Worm (Caenorhabditis elegans): Measurements from ENCODE around the gene nphp-4.

nphp-4 gene

DNA sequence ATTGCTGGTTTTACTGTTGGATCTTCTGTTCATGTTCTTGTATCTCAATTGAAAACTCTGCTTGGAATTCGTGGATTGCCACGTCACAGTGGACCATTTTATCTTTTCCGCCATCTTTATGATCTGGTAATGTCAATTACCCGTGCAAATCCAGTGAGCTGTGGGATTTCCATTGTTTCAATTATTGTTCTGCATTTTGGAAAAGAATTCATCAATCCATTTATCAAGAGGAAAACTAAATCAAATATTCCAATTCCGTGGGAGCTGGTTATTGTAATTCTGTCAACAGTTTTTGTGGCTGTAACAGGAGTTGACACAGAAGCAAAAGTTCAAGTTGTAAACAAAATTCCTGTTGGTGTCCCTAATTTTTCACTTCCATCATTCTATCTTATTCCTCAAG lies 33.1 kb upstream of the nphp-4 start:
- TF ChIP-seq Y5F2A.4 (GFP tag; optimal IDR thresholded peaks at IDR 0.05) (no peak), unc-62 (GFP tag; optimal IDR thresholded peaks at IDR 0.05 in 1 of 2) (peak in 1 of 2 experiments; percentile 92), unc-62 (tag; optimal IDR thresholded peaks at IDR 0.05) (no peak)

ce11 chrV:11875060-11875459 lies 31.5 kb upstream of the nphp-4 start, which contains the start of gene sulp-4:
sulp-4 (plus strand) TSS chrV:11875360.
- no peak for TF ChIP-seq dpl-1 (GFP tag; optimal IDR thresholded peaks at IDR 0.05)
- TF ChIP-seq mxl-2 (GFP tag; conservative IDR thresholded peaks at IDR 0.05): no peak
- TF ChIP-seq nhr-11 (tag; optimal IDR thresholded peaks at IDR 0.05): no peak
- TF ChIP-seq mep-1 (tag; optimal IDR thresholded peaks at IDR 0.05): no peak
- no peak for TF ChIP-seq lin-13 (GFP tag; optimal IDR thresholded peaks at IDR 0.05)
- TF ChIP-seq nhr-41 (GFP tag; IDR thresholded peaks at IDR 0.05): no peak
- no peak for TF ChIP-seq jun-1 (tag; optimal IDR thresholded peaks at IDR 0.05)
- no peak for TF ChIP-seq skn-1 (tag; optimal IDR thresholded peaks at IDR 0.05)
- no peak for TF ChIP-seq daf-16 (GFP tag; optimal IDR thresholded peaks at IDR 0.05)
- no peak for TF ChIP-seq daf-16 (tag; optimal IDR thresholded peaks at IDR 0.05)
- TF ChIP-seq mdl-1 (tag; optimal IDR thresholded peaks at IDR 0.05): no peak
- no peak for TF ChIP-seq hmg-1.1 (GFP tag; IDR thresholded peaks at IDR 0.05)
- TF ChIP-seq pqm-1 (tag; optimal IDR thresholded peaks at IDR 0.05): no peak
- TF ChIP-seq F10B5.3 (tag; optimal IDR thresholded peaks at IDR 0.05): no peak
- no peak for TF ChIP-seq dmd-6 (GFP tag; IDR thresholded peaks at IDR 0.05)
- TF ChIP-seq lin-29 (GFP tag; IDR thresholded peaks at IDR 0.05): no peak
- no peak for TF ChIP-seq lin-1 (GFP tag; IDR thresholded peaks at IDR 0.05)
- no peak for TF ChIP-seq ZK546.5 (tag; optimal IDR thresholded peaks at IDR 0.05)

- TF ChIP-seq lin-29 (GFP tag; IDR thresholded peaks at IDR 0.05): no peak
- no peak for TF ChIP-seq aha-1 (tag)
- no peak for TF ChIP-seq nhr-10 (tag; optimal IDR thresholded peaks at IDR 0.05)
- no peak for TF ChIP-seq mdl-1 (tag; optimal IDR thresholded peaks at IDR 0.05)
- no peak for TF ChIP-seq skn-1 (tag; optimal IDR thresholded peaks at IDR 0.05)
- TF ChIP-seq daf-19 (GFP tag; conservative IDR thresholded peaks at IDR 0.05): no peak
- TF ChIP-seq madf-5 (GFP tag; IDR thresholded peaks at IDR 0.05): no peak
- TF ChIP-seq daf-16 (GFP tag; optimal IDR thresholded peaks at IDR 0.05): no peak
- TF ChIP-seq daf-16 (tag; optimal IDR thresholded peaks at IDR 0.05): no peak
These were observed 24.6 kb upstream of the nphp-4 start, which contains the start of gene R13H4.7 for ce11 chrV:11868142-11868541. R13H4.7 (minus strand) TSS chrV:11868242.

ce11 chrV:11862817-11863216 lies 19.3 kb upstream of the nphp-4 start, which contains the start of gene R13H4.6:
R13H4.6 (plus strand) TSS chrV:11863117.
- no peak for TF ChIP-seq nhr-28 (tag; optimal IDR thresholded peaks at IDR 0.05)
- TF ChIP-seq daf-12 (tag; optimal IDR thresholded peaks at IDR 0.05): no peak
- no peak for TF ChIP-seq daf-16 (GFP tag; optimal IDR thresholded peaks at IDR 0.05)
- TF ChIP-seq daf-16 (tag; optimal IDR thresholded peaks at IDR 0.05): peak; percentile 89

DNA sequence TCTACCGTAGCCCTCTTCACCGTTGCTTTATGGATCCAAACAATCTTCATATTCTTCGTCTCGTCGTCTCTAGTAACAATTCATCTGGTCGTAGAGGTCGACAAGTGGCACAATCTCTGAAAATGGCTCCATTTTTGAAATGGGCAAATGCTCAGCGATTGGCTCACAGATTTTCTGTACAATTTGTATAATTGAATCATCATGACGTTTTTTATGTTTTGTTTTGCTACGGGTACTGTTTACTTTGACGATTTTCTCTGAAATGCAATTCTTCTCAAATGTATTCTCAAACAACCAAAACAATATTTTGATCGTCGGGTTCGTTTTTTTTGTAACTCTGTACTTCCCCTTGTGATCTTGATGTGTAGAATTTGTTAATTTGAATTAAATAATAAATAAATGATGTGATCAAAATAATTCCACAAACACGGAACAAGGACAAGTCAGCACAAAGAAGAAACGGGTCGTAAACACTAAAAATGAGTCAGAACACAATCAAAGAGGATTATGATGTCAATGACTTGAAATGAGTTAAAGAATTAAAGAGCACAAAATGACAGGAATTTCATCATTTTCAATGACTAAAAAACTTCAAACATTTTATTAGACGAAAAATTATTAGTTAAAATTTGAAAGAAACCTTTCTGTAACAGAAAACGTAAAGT lies 18.5 kb upstream of the nphp-4 start:
- no peak for TF ChIP-seq nhr-76 (tag; optimal IDR thresholded peaks at IDR 0.05)
- TF ChIP-seq dve-1 (tag; optimal IDR thresholded peaks at IDR 0.05; ENCODE audit: insufficient read depth): peak; percentile 49
- no peak for TF ChIP-seq nhr-11 (tag; optimal IDR thresholded peaks at IDR 0.05)
- TF ChIP-seq mep-1 (tag; optimal IDR thresholded peaks at IDR 0.05): peak; percentile 29
- peak in 1 of 2 experiments; percentile 17 for TF ChIP-seq lsy-2 (tag; optimal IDR thresholded peaks at IDR 0.05)
- TF ChIP-seq ceh-82 (tag; optimal IDR thresholded peaks at IDR 0.05): no peak
- no peak for TF ChIP-seq daf-16 (GFP tag; optimal IDR thresholded peaks at IDR 0.05)
- TF ChIP-seq daf-16 (tag; optimal IDR thresholded peaks at IDR 0.05): peak; percentile 77
- TF ChIP-seq dmd-6 (GFP tag; IDR thresholded peaks at IDR 0.05): peak; percentile 53
- peak; percentile 93 for TF ChIP-seq aha-1 (tag)
- no peak for TF ChIP-seq Y75B8A.6 (GFP tag; IDR thresholded peaks at IDR 0.05)
- peak; percentile 23 for TF ChIP-seq pqm-1 (tag; optimal IDR thresholded peaks at IDR 0.05)
- TF ChIP-seq T20F7.1 (GFP tag; optimal IDR thresholded peaks at IDR 0.05): peak; percentile 16
- peak; percentile 23 for TF ChIP-seq nhr-77 (tag; optimal IDR thresholded peaks at IDR 0.05)
- TF ChIP-seq mdl-1 (tag; optimal IDR thresholded peaks at IDR 0.05): no peak
